Worm (Caenorhabditis elegans) whole organism, mixed stage, embryonic: Measurements from ENCODE around the gene F52B11.2.

Source experiments
- ces-1 ChIP-seq: fragments of 150-350 bp; optimal IDR thresholded peaks from 2 replicates; lab custom pipeline; 2014; ENCODE audit warnings: missing biosample characterization, missing genetic modification reagents, missing genetic modification characterization
- elt-3 ChIP-seq: fragments of 150-350 bp; optimal IDR thresholded peaks from 2 replicates; lab custom pipeline; 2014; ENCODE audit warnings: missing biosample characterization, missing genetic modification characterization
- lin-13 ChIP-seq: fragments of 150-350 bp; optimal IDR thresholded peaks from 2 replicates; lab custom pipeline; 2014; ENCODE audit warnings: missing biosample characterization, missing genetic modification characterization
- lsy-2 ChIP-seq: fragments of 150-350 bp; optimal IDR thresholded peaks from 2 replicates; lab custom pipeline; 2014; ENCODE audit warnings: missing biosample characterization, missing genetic modification characterization
- mep-1 ChIP-seq: fragments of 150-350 bp; optimal IDR thresholded peaks from 2 replicates; lab custom pipeline; 2017; ENCODE audit warnings: missing biosample characterization, missing genetic modification reagents, missing genetic modification characterization, inconsistent platforms
- nhr-28 ChIP-seq: fragments of 150-350 bp; optimal IDR thresholded peaks from 2 replicates; lab custom pipeline; 2014; ENCODE audit warnings: missing biosample characterization, missing genetic modification characterization
- pha-4 ChIP-seq: fragments of 150-350 bp; optimal IDR thresholded peaks from 2 replicates; lab custom pipeline; 2018; ENCODE audit warnings: missing biosample characterization, missing genetic modification reagents, missing genetic modification characterization
- snpc-4 ChIP-seq: fragments of 150-350 bp; optimal IDR thresholded peaks from 2 replicates; lab custom pipeline; 2014; ENCODE audit warnings: missing biosample characterization, missing genetic modification characterization
- unc-120 ChIP-seq: sonication (generic microtip); optimal IDR thresholded peaks from 2 replicates; lab custom pipeline; 2017; ENCODE audit warnings: missing genetic modification characterization, missing compliant biosample characterization; ENCODE audit not compliant: poor library complexity, severe bottlenecking
- unc-62 ChIP-seq: fragments of 150-350 bp; optimal IDR thresholded peaks from 2 replicates; lab custom pipeline; 2014; ENCODE audit warnings: missing biosample characterization, missing genetic modification reagents, missing genetic modification characterization
- ztf-11 ChIP-seq: fragments of 150-350 bp; optimal IDR thresholded peaks from 2 replicates; lab custom pipeline; 2014; ENCODE audit warnings: missing biosample characterization, missing genetic modification characterization

DNA sequence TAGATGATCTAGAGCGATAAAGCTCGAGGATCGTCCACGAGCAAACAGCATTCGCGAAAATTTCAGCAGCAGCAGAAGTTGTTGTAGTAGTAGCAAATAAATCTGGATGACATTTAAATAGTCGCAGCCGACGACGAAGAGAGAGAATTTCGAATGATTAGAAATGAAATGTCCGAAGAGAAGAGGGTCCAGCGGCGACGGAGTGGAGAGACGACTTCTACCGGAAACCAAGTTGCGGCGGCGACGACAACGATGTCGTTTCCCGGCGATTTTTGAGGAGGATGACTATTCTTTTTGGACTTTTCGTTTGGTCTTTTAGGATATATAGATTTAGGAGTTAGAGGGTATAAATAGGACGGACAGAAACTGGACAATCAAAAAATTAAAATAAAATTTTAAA is 17.0 kb upstream of the F52B11.2 start:
- no peak for TF ChIP-seq mep-1 (tag; lab: Kevin White, UChicago)
- no peak for TF ChIP-seq elt-3 (tag; lab: Kevin White, UChicago)
- TF ChIP-seq ztf-11 (tag; lab: Kevin White, UChicago): no peak
- TF ChIP-seq ces-1 (GFP tag; lab: Kevin White, UChicago): no peak
- TF ChIP-seq unc-62 (GFP tag; lab: Kevin White, UChicago): no peak
- TF ChIP-seq unc-120: no peak
- no peak for TF ChIP-seq pha-4 (tag; lab: Kevin White, UChicago)
- no peak for TF ChIP-seq lin-13 (tag; lab: Kevin White, UChicago)
- TF ChIP-seq nhr-28 (tag; lab: Kevin White, UChicago): no peak
- no peak for TF ChIP-seq snpc-4 (tag; lab: Kevin White, UChicago)
- TF ChIP-seq lsy-2 (tag; lab: Kevin White, UChicago): no peak
